Worm (Caenorhabditis elegans): ENCODE data around the gene str-153.

Gene str-153

ce11 chrIV:4983746-4984145, 49.5 kb downstream of the str-153 start, which contains the start of gene clec-176:
clec-176 (plus strand) TSS chrIV:4984046.
- no peak for TF ChIP-seq sdc-2 (tag; optimal IDR thresholded peaks at IDR 0.05)

DNA sequence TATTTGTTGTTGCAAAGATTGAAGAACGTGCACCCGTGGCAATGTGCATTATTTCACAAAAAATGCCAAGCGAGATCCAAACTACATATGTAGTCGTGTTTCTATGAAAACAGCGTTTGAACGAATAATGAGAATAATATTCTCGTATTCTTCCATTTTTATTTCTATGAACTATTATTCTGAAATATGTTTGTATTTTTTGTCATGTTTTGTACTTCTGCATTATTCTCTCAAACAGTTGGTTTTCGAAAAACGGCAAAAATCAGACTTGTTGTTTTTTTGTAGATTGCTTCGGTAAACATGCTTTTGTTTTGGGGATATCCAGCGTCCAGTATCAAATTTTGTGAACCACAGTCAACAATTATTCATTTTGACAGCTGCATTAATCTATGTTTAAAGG, 52.0 kb downstream of the str-153 start, which contains the start of gene clec-177:
TSS of gene clec-177 (plus strand) at position 301 of the 400 bp plus-strand sequence.
- no peak for TF ChIP-seq ceh-2 (tag; optimal IDR thresholded peaks at IDR 0.05)
- TF ChIP-seq ceh-24 (tag; optimal IDR thresholded peaks at IDR 0.05): no peak
- no peak for TF ChIP-seq syd-9 (tag; optimal IDR thresholded peaks at IDR 0.05)
- TF ChIP-seq tbx-2 (tag; optimal IDR thresholded peaks at IDR 0.05): no peak
- no peak for TF ChIP-seq ztf-16 (tag; optimal IDR thresholded peaks at IDR 0.05)
- no peak for TF ChIP-seq ceh-9 (tag; optimal IDR thresholded peaks at IDR 0.05)
- TF ChIP-seq pat-9 (tag; optimal IDR thresholded peaks at IDR 0.05): no peak
- no peak for TF ChIP-seq pax-1 (tag; optimal IDR thresholded peaks at IDR 0.05)
- TF ChIP-seq ahr-1 (tag; optimal IDR thresholded peaks at IDR 0.05): no peak
- no peak for TF ChIP-seq elt-4 (tag; optimal IDR thresholded peaks at IDR 0.05)
- no peak for TF ChIP-seq unc-42 (tag; optimal IDR thresholded peaks at IDR 0.05)
- no peak for TF ChIP-seq nhr-11 (tag; optimal IDR thresholded peaks at IDR 0.05)
- TF ChIP-seq che-1 (tag; optimal IDR thresholded peaks at IDR 0.05): no peak
- no peak for TF ChIP-seq C08G9.2 (tag; optimal IDR thresholded peaks at IDR 0.05)
- TF ChIP-seq ref-2 (tag; optimal IDR thresholded peaks at IDR 0.05): no peak

Measured in whole organism, late embryonic.